Fruit fly (Drosophila melanogaster) Kc167 (cell line): Measurements from ENCODE around the gene CG7251.

Experiments
- Myc ChIP-seq: fragments of >200 bp; optimal IDR thresholded peaks from 2 replicates; lab custom pipeline; 2017; ENCODE audit warnings: missing external identifiers
- Sin3A ChIP-seq: fragments of >200 bp; optimal IDR thresholded peaks from 2 replicates; lab custom pipeline; 2018; ENCODE audit warnings: missing external identifiers
- h ChIP-seq: fragments of >200 bp; optimal IDR thresholded peaks from 3 replicates; lab custom pipeline; 2018; ENCODE audit warnings: missing external identifiers
- insv ChIP-seq: fragments of >200 bp; optimal IDR thresholded peaks from 3 replicates; lab custom pipeline; 2018; ENCODE audit warnings: missing external identifiers
- psq ChIP-seq: fragments of >200 bp; optimal IDR thresholded peaks from 2 replicates; lab custom pipeline; 2017; ENCODE audit warnings: missing external identifiers
- ttk ChIP-seq: sonication (Bioruptor generic); optimal IDR thresholded peaks from 2 replicates; lab custom pipeline; 2017; ENCODE audit warnings: missing external identifiers

CG7251 gene

DNA sequence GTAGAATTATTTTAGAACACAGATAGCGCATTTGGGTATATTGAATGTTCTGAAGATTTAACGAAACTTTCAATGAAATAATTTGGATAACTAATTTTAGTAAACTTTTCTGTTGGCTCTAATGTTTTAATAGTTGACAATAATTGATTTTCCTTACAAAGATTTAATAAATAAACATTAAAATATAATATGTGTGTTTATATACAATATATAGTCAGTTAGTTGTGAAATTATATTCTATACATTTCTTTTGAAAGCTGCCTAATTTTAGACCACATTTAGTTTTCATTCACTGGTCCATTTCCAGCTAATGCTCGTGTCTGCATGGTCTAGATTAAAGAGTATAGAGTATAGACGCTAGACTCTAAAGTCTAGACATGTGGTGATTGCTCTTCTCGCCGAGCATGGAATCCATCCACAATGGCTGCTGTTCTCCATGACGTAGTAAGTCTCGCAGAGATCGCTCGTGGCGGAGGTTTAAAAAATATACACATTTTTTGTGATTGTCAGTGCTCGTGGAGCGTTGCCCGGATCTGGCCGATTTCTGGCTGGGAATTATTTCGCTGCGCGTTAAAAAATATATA, 29.3 kb downstream of the CG7251 start, which contains the start of gene GluRIIB:
GluRIIB (plus strand) TSS at position 534 of the 584 bp plus-strand sequence.
- TF ChIP-seq ttk (lab: Kevin White, UChicago) (no peak), Myc (lab: Kevin White, UChicago) (no peak), psq (lab: Kevin White, UChicago) (no peak), h (no peak), insv (lab: Kevin White, UChicago) (no peak), Sin3A (lab: Kevin White, UChicago) (no peak)

DNA sequence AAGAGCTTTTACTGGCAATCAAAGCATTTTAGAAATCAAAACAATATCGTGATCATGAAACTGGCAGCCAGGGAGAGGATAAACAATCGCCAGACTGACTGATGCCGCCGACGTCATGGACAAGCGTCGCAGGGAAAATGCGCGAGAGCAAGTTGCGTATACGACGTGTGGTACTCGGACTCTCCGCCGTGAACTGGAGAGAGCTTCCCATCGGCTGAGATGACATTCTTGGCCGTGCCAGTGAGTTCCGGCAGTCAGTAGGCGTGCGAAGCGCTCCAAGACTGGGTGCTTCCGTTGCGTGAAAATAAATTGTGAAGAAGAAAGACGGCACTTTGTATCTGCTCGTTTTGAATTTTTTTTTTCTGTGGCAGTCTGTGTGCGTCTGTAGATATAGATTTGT, 33.4 kb downstream of the CG7251 start, which contains the start of gene GluRIIA:
GluRIIA (plus strand) TSS at position 255 of the 400 bp plus-strand sequence.
- TF ChIP-seq Myc (lab: Kevin White, UChicago): no peak
- TF ChIP-seq insv (lab: Kevin White, UChicago): no peak
- TF ChIP-seq ttk (lab: Kevin White, UChicago): no peak
- TF ChIP-seq Sin3A (lab: Kevin White, UChicago): no peak
- no peak for TF ChIP-seq psq (lab: Kevin White, UChicago)

DNA sequence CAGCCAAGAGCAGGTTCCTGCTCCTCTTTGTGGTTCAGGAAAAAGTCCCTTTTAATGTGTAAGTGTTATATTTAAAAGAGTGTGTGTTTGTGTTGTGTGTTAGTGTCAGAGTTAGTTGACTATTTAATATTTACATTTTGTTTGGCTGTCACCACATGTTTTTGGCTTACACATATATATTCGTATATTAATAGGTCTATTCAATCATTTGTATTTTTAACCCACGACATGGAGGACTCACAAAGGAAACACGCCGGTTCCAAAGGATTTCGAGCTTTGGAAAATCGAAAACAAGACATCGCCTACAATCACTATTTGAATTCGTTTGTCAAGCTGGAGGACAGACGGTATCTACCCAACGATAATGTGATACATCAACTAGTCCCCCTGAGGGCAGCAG, 34.5 kb downstream of the CG7251 start, which contains the start of the genes CG14013 and CG14017:
CG14013 (minus strand) TSS at position 101 of the 400 bp plus-strand sequence.
CG14017 (plus strand) TSS at position 148 of the 400 bp plus-strand sequence.
- TF ChIP-seq insv (lab: Kevin White, UChicago): no peak
- no peak for TF ChIP-seq ttk (lab: Kevin White, UChicago)
- TF ChIP-seq Sin3A (lab: Kevin White, UChicago): no peak
- TF ChIP-seq psq (lab: Kevin White, UChicago): no peak
- TF ChIP-seq h: no peak
- TF ChIP-seq Myc (lab: Kevin White, UChicago): no peak

DNA sequence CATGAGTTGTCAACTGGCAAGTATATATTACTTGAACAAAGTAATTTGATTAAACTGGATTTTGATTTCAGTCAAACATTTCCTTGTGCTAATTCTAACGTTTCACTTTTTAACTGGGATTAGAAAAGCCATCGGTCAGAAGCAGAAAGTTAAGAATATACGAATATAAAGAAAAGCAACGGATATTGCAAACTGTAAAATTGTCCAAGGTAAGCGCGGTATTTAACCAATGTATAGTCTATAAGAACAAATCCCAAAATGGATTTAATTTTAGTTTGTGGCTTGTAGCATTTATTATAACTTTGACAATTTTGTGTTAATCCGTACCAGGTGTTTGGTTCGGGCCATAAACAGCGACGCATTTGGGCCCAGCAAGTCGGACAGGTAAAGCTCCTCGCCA, 36.7 kb downstream of the CG7251 start, which contains the start of gene CG18269:
CG18269 (plus strand) TSS at position 301 of the 400 bp plus-strand sequence.
- TF ChIP-seq psq (lab: Kevin White, UChicago): no peak
- no peak for TF ChIP-seq ttk (lab: Kevin White, UChicago)
- TF ChIP-seq h: no peak
- TF ChIP-seq insv (lab: Kevin White, UChicago): no peak
- no peak for TF ChIP-seq Myc (lab: Kevin White, UChicago)
- no peak for TF ChIP-seq Sin3A (lab: Kevin White, UChicago)

DNA sequence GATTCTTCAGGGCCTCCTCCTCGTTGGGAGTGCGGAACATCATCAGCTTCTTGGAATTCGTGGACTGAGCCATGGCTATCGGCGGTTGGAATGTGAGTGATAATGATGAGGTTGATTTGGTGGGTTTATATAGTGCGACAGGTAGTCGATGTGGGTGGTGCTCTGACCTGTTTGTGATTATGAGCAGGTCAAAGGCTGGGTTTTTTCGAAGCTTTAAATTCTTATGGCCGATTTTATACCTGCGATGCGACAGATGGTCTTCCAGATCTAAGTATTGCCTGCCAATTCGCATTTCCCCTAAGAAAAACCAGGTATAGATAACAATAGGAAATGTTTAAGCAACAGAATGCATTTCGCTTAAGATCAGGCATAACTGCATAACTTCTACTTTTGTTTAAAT, 37.5 kb downstream of the CG7251 start, which contains the start of gene CG14014:
CG14014 (minus strand) TSS at position 101 of the 400 bp plus-strand sequence.
- TF ChIP-seq insv (lab: Kevin White, UChicago) (no peak), ttk (lab: Kevin White, UChicago) (no peak), Sin3A (lab: Kevin White, UChicago) (no peak), psq (lab: Kevin White, UChicago) (no peak), Myc (lab: Kevin White, UChicago) (no peak), h (no peak)

DNA sequence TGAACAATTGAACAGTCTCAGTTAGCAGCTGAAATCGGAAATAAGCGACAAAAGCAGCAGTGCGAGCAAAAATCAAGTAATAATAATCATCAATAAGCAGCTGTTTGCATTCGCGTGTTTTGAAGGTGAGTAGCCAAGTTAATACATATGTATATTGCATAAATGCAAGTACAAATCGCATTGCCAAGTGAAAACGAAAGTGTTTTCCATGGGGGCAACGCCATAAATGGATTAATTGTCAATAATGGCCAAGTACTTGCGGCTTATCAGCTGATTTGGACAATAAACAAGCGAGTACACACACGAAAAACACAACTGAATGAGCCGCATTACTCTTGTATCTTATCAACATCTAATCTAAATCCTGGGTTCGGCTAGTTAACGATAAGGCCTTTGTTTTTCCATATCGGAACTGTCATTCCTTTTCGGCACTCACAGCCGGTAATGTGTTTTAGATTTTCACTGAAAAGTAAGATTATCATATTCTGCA, 40.9 kb downstream of the CG7251 start:
- no peak for TF ChIP-seq Sin3A (lab: Kevin White, UChicago)
- no peak for TF ChIP-seq ttk (lab: Kevin White, UChicago)
- TF ChIP-seq psq (lab: Kevin White, UChicago): no peak
- TF ChIP-seq insv (lab: Kevin White, UChicago): no peak

- TF ChIP-seq insv (lab: Kevin White, UChicago): no peak
These were observed 41.5 kb downstream of the CG7251 start, which contains the start of gene Oscillin for dm6 chr2L:5546518-5547287. Gene Oscillin, plus strand, starts transcription at chr2L:5547086.

DNA sequence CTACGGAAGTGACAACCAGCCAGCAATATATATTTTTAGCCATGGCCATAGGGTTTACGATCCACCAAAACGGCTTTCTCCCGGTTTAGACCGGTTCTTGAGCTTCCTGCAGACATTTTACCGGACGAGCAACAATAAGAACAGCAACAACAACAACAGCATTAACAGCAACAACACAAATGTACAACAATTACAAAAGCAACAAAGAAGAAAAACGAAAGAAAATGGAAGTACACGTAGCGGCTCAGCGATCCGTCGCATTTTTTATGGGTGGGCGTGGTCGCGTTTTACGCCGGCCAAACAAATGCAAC, 42.1 kb downstream of the CG7251 start:
- TF ChIP-seq h (no peak), insv (lab: Kevin White, UChicago) (no peak), psq (lab: Kevin White, UChicago) (no peak), Myc (lab: Kevin White, UChicago) (no peak), ttk (lab: Kevin White, UChicago) (no peak), Sin3A (lab: Kevin White, UChicago) (no peak)

DNA sequence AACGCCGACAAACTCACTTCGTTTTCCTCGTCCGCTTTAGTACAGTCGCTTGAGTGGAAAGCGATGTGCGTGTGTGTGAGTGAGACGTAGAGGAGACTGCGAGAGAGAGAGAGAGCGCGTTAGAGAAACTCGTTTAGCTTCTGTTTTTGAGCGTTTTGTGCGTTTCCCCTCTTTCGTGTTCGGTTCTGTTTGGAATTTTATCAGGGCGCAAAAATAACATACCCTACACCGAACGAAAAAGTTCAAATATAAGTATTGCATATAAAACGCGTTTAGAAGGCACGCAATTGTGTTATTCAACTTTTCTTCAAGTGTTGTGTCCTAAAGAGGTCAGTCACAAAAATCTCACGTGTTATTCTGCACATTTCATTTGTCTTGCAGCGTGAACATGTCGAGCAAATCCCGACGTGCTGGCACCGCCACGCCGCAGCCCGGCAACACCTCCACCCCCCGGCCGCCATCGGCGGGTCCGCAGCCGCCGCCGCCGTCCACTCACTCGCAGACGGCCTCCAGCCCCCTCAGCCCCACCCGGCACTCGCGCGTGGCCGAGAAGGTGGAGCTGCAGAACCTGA, 45.2 kb downstream of the CG7251 start:
- no peak for TF ChIP-seq ttk (lab: Kevin White, UChicago)
- TF ChIP-seq h: no peak
- no peak for TF ChIP-seq Sin3A (lab: Kevin White, UChicago)
- TF ChIP-seq insv (lab: Kevin White, UChicago): no peak
- no peak for TF ChIP-seq Myc (lab: Kevin White, UChicago)
- TF ChIP-seq psq (lab: Kevin White, UChicago): no peak

- TF ChIP-seq insv (lab: Kevin White, UChicago) (no peak), Sin3A (lab: Kevin White, UChicago) (no peak), Myc (lab: Kevin White, UChicago) (no peak), psq (lab: Kevin White, UChicago) (no peak), ttk (lab: Kevin White, UChicago) (no peak), h (no peak)
These were observed 46.1 kb downstream of the CG7251 start, which contains the start of the genes Hel25E and Lam for dm6 chr2L:5541935-5542685. Gene Hel25E, minus strand, starts transcription at chr2L:5542314. Gene Lam, plus strand, starts transcription at chr2L:5542480.

dm6 chr2L:5539034-5539433, 49.2 kb downstream of the CG7251 start, which contains the start of gene CG14015:
Gene CG14015, minus strand, starts transcription at chr2L:5539196.
- no peak for TF ChIP-seq psq (lab: Kevin White, UChicago)
- no peak for TF ChIP-seq ttk (lab: Kevin White, UChicago)
- no peak for TF ChIP-seq Myc (lab: Kevin White, UChicago)
- no peak for TF ChIP-seq h
- TF ChIP-seq Sin3A (lab: Kevin White, UChicago): no peak
- TF ChIP-seq insv (lab: Kevin White, UChicago): no peak
